Fruit fly (Drosophila melanogaster): ENCODE results near the gene CAH9.

CAH9 gene

dm6 chr3R:27137914-27138323 lies 31.9 kb upstream of the CAH9 start:
- TF ChIP-seq pan (optimal IDR thresholded peaks at IDR 0.05) (no peak), usp (GFP tag; optimal IDR thresholded peaks at IDR 0.05) (no peak), CG8478 (optimal IDR thresholded peaks at IDR 0.05) (no peak), Dll (optimal IDR thresholded peaks at IDR 0.05) (no peak), psq (optimal IDR thresholded peaks at IDR 0.05) (no peak), EcR (GFP tag; optimal IDR thresholded peaks at IDR 0.05) (no peak)

DNA sequence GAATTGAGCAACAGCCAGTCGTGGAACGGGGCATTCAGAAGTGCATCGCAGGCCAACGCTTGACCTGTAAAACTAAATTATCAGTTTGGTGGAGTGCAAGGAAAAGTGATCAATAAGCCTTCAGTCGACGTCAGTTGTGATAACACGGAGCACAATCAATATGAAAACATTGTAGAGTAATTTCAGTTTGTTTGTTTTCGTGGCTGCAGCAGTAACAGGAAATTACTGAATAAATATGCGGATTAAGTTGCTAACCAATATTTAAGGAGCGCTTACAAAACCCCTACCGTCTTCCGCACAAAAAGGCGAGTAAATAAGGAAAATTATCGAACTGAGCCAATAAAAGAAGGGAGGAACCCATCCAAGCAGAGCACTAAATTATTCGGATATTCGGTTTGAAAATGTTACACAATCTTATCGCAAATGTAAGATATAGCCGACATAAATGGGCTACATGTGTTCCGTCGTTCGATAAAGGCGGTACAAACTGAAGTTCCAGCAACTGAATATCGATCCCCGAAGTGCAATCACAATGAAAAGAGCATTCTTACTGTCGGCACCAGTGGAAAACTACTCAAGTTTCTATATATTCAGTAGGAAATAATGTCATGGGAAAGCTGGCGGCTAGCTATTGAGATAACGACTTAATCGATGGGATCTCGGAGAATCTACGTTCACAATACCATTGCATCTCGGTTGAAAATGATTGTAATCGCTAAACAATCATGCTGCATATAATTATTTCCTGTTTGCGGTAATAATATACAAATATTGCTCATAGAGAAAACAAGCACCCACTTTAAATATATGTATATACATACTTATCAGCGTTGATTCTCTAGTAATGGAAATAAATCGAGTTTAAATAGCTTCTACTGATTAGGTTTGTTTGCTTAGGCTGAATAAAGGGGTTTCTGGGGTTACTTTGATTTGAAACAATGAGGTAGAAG lies 30.0 kb upstream of the CAH9 start:
- no peak for TF ChIP-seq pan (optimal IDR thresholded peaks at IDR 0.05)
- TF ChIP-seq EcR (GFP tag; optimal IDR thresholded peaks at IDR 0.05), result no peak
- TF ChIP-seq Dll (optimal IDR thresholded peaks at IDR 0.05), result no peak
- TF ChIP-seq CG8478 (optimal IDR thresholded peaks at IDR 0.05), result no peak
- TF ChIP-seq psq (optimal IDR thresholded peaks at IDR 0.05), result no peak
- TF ChIP-seq usp (GFP tag; optimal IDR thresholded peaks at IDR 0.05), result no peak

DNA sequence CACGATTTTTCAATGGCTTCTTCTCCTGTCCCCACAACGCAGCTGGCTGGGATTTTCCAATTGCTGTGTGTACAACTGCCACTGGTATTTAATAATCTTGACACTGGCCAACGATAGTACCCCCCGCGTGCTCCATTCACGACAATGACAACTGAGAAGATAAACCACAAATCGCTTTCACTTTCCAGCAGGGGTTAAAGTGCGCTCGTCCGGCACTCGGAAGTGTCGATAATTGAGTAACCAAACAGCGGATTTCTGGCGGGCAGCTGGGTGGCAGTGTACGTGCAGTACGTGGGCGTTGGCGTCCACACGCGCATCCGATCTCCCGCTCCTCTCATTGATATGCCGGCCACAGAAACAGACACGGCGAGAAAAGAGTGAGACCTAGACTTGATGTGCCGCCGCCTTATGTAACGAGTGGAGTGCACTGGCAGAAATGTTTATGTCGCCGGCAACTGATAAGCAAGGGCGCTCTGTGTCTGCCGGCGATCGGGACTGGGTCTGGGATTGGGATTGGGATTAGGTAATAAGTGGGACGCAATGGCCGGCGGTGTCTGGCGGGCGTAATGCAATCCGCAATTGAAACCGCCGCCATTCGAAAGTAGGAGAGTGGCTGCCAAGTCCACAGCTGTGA lies 28.9 kb upstream of the CAH9 start:
- TF ChIP-seq psq (optimal IDR thresholded peaks at IDR 0.05) (no peak), usp (GFP tag; optimal IDR thresholded peaks at IDR 0.05) (no peak)

dm6 chr3R:27133992-27134391 lies 28.0 kb upstream of the CAH9 start:
- TF ChIP-seq EcR (GFP tag; optimal IDR thresholded peaks at IDR 0.05) (no peak), psq (optimal IDR thresholded peaks at IDR 0.05) (no peak), CG8478 (optimal IDR thresholded peaks at IDR 0.05) (no peak), Dll (optimal IDR thresholded peaks at IDR 0.05) (no peak), usp (GFP tag; optimal IDR thresholded peaks at IDR 0.05) (no peak), pan (optimal IDR thresholded peaks at IDR 0.05) (no peak)

- TF ChIP-seq psq (optimal IDR thresholded peaks at IDR 0.05), result no peak
- TF ChIP-seq EcR (GFP tag; optimal IDR thresholded peaks at IDR 0.05), result no peak
- TF ChIP-seq CG8478 (optimal IDR thresholded peaks at IDR 0.05), result no peak
- no peak for TF ChIP-seq pan (optimal IDR thresholded peaks at IDR 0.05)
- TF ChIP-seq Dll (optimal IDR thresholded peaks at IDR 0.05), result no peak
- TF ChIP-seq usp (GFP tag; optimal IDR thresholded peaks at IDR 0.05), result no peak
Measured at dm6 chr3R:27131408-27131807, 25.4 kb upstream of the CAH9 start.

dm6 chr3R:27130551-27131161 lies 24.7 kb upstream of the CAH9 start:
- TF ChIP-seq usp (GFP tag; optimal IDR thresholded peaks at IDR 0.05), result no peak
- no peak for TF ChIP-seq EcR (GFP tag; optimal IDR thresholded peaks at IDR 0.05)
- no peak for TF ChIP-seq CG8478 (optimal IDR thresholded peaks at IDR 0.05)
- TF ChIP-seq psq (optimal IDR thresholded peaks at IDR 0.05), result no peak

dm6 chr3R:27129580-27130385 lies 23.8 kb upstream of the CAH9 start:
- TF ChIP-seq CG8478 (optimal IDR thresholded peaks at IDR 0.05) (no peak), pan (optimal IDR thresholded peaks at IDR 0.05) (no peak), psq (optimal IDR thresholded peaks at IDR 0.05) (no peak), usp (GFP tag; optimal IDR thresholded peaks at IDR 0.05) (no peak), Dll (optimal IDR thresholded peaks at IDR 0.05) (no peak), EcR (GFP tag; optimal IDR thresholded peaks at IDR 0.05) (no peak)

- no peak for TF ChIP-seq EcR (GFP tag; optimal IDR thresholded peaks at IDR 0.05)
- no peak for TF ChIP-seq psq (optimal IDR thresholded peaks at IDR 0.05)
- TF ChIP-seq usp (GFP tag; optimal IDR thresholded peaks at IDR 0.05), result no peak
- TF ChIP-seq CG8478 (optimal IDR thresholded peaks at IDR 0.05), result no peak
Measured at dm6 chr3R:27128723-27129122, 22.7 kb upstream of the CAH9 start.

dm6 chr3R:27124588-27124987 lies 18.6 kb upstream of the CAH9 start, which contains the start of gene CG6059:
Gene CG6059 (minus strand): TSS chr3R:27124688.
- TF ChIP-seq CG8478 (optimal IDR thresholded peaks at IDR 0.05) (no peak), pan (optimal IDR thresholded peaks at IDR 0.05) (no peak), Dll (optimal IDR thresholded peaks at IDR 0.05) (no peak), usp (GFP tag; optimal IDR thresholded peaks at IDR 0.05) (no peak), EcR (GFP tag; optimal IDR thresholded peaks at IDR 0.05) (no peak), psq (optimal IDR thresholded peaks at IDR 0.05) (no peak)

DNA sequence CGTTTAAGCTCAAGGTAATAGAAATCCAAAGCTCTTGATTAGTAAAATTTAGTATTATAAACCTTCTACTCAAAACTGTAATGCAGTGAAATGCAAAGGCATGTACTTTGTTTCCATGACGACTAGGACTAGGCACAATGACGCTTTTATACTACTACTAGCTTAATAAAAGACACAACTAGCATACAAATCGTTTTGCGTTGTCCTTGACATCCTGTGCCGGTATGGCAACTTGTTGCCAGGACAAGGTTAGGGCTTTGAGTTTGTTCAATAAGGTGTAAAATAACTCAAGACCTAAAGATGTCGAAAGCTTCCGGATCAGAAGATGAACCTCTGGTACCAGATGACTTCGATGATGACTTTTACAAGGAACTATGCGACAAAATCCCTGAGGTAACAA lies 12.4 kb upstream of the CAH9 start, which contains the start of gene CG5882:
CG5882 (plus strand) TSS at position 301 of the 400 bp plus-strand sequence.
- TF ChIP-seq pan (optimal IDR thresholded peaks at IDR 0.05), result no peak
- no peak for TF ChIP-seq usp (GFP tag; optimal IDR thresholded peaks at IDR 0.05)
- TF ChIP-seq CG8478 (optimal IDR thresholded peaks at IDR 0.05), result no peak
- TF ChIP-seq Dll (optimal IDR thresholded peaks at IDR 0.05), result no peak
- TF ChIP-seq psq (optimal IDR thresholded peaks at IDR 0.05), result no peak
- TF ChIP-seq EcR (GFP tag; optimal IDR thresholded peaks at IDR 0.05), result no peak

- TF ChIP-seq CG8478 (optimal IDR thresholded peaks at IDR 0.05) (no peak), EcR (GFP tag; optimal IDR thresholded peaks at IDR 0.05) (no peak), pan (optimal IDR thresholded peaks at IDR 0.05) (no peak), psq (optimal IDR thresholded peaks at IDR 0.05) (no peak), usp (GFP tag; optimal IDR thresholded peaks at IDR 0.05) (no peak), Dll (optimal IDR thresholded peaks at IDR 0.05) (no peak)
Measured at dm6 chr3R:27116465-27117092, 10.6 kb upstream of the CAH9 start, which contains the start of the genes CG6066 and CG5880. Gene CG6066 (minus strand): TSS chr3R:27116707. Gene CG5880 (plus strand): TSS chr3R:27116745.
